4 worm cellular contexts compared by ENCODE assay signal in genomic region chrIII:7323331-7323730, ce11.
A peak's percentile ranks its signal among the peaks of the same experiment; 100 is the strongest.
TF ChIP-seq lines count a peak whose summit lies in the region.

No protein-coding gene starts in this region.

TF ChIP-seq in whole organism, L2 larva, 48 proteins besides CTCF, POLR2A, EP300 and RAD21:
- no peak for TF ChIP-seq snpc-4 (tag; optimal IDR thresholded peaks at IDR 0.05; lab: Kevin White, UChicago)
- no peak for TF ChIP-seq dmd-4 (tag; optimal IDR thresholded peaks at IDR 0.05; lab: Kevin White, UChicago)
- no peak for TF ChIP-seq nhr-12 (tag; optimal IDR thresholded peaks at IDR 0.05; lab: Kevin White, UChicago)
- TF ChIP-seq R02D3.7 (tag; optimal IDR thresholded peaks at IDR 0.05; lab: Kevin White, UChicago) = no peak
- TF ChIP-seq ztf-4 (tag; optimal IDR thresholded peaks at IDR 0.05; lab: Kevin White, UChicago) = no peak
- TF ChIP-seq fos-1 (tag; optimal IDR thresholded peaks at IDR 0.05; lab: Kevin White, UChicago) = peak; percentile 57
- TF ChIP-seq ama-1 (optimal IDR thresholded peaks at IDR 0.05; lab: Kevin White, UChicago) = no peak
- no peak for TF ChIP-seq gmeb-1 (tag; optimal IDR thresholded peaks at IDR 0.05; lab: Kevin White, UChicago)

TF ChIP-seq in whole organism, L3 larva, 47 proteins besides CTCF, POLR2A, EP300 and RAD21:
- TF ChIP-seq elt-2 (tag; optimal IDR thresholded peaks at IDR 0.05; lab: Kevin White, UChicago) (peak; percentile 69), pqm-1 (tag; optimal IDR thresholded peaks at IDR 0.05; lab: Kevin White, UChicago) (peak; percentile 1), nhr-77 (tag; optimal IDR thresholded peaks at IDR 0.05; lab: Kevin White, UChicago) (no peak)

TF ChIP-seq in whole organism, L4 larva, 104 proteins besides CTCF, POLR2A, EP300 and RAD21:
- peak; percentile 58; the same call in 1 of the 2 replicates for TF ChIP-seq php-3 (GFP tag; IDR thresholded peaks at IDR 0.05; lab: Robert Waterston, UW)
- no peak for TF ChIP-seq daf-16 (GFP tag; optimal IDR thresholded peaks at IDR 0.05; lab: Kevin White, UChicago)
- peak; percentile 45 for TF ChIP-seq daf-16 (tag; optimal IDR thresholded peaks at IDR 0.05; lab: Kevin White, UChicago)
- no peak for TF ChIP-seq F26F4.8 (GFP tag; conservative IDR thresholded peaks at IDR 0.05; lab: Robert Waterston, UW)
- TF ChIP-seq nhr-10 (tag; optimal IDR thresholded peaks at IDR 0.05; lab: Kevin White, UChicago) = no peak
- no peak for TF ChIP-seq spr-3 (GFP tag; optimal IDR thresholded peaks at IDR 0.05; lab: Kevin White, UChicago)
- TF ChIP-seq ceh-28 (tag; optimal IDR thresholded peaks at IDR 0.05; lab: Kevin White, UChicago) = no peak
- no peak for TF ChIP-seq set-16 (GFP tag; IDR thresholded peaks at IDR 0.05; lab: Robert Waterston, UW)
- no peak for TF ChIP-seq Y105C5A.15 (GFP tag; IDR thresholded peaks at IDR 0.05; lab: Robert Waterston, UW)
- TF ChIP-seq ceh-20 (GFP tag; IDR thresholded peaks at IDR 0.05; lab: Robert Waterston, UW) = no peak
- no peak for TF ChIP-seq zag-1 (tag; optimal IDR thresholded peaks at IDR 0.05; lab: Kevin White, UChicago)
- no peak for TF ChIP-seq egl-43 (GFP tag; IDR thresholded peaks at IDR 0.05; lab: Robert Waterston, UW)
- peak; percentile 51 for TF ChIP-seq pqm-1 (tag; optimal IDR thresholded peaks at IDR 0.05; lab: Kevin White, UChicago)
- TF ChIP-seq fos-1 (tag; optimal IDR thresholded peaks at IDR 0.05; lab: Kevin White, UChicago) = no peak
- no peak for TF ChIP-seq arid-1 (GFP tag; conservative IDR thresholded peaks at IDR 0.05; lab: Robert Waterston, UW)
- TF ChIP-seq mdt-29 (GFP tag; IDR thresholded peaks at IDR 0.05; lab: Robert Waterston, UW) = no peak
- 0 out of 2 replicates have a peak, but pooled peaks have one; percentile 25 for TF ChIP-seq dmd-6 (GFP tag; IDR thresholded peaks at IDR 0.05; lab: Robert Waterston, UW)
- peak; percentile 31 for TF ChIP-seq nhr-28 (tag; optimal IDR thresholded peaks at IDR 0.05; lab: Kevin White, UChicago)
- no peak for TF ChIP-seq lsy-2 (tag; optimal IDR thresholded peaks at IDR 0.05; lab: Kevin White, UChicago)
- peak; percentile 41 for TF ChIP-seq hlh-11 (tag; optimal IDR thresholded peaks at IDR 0.05; lab: Kevin White, UChicago)
- no peak for TF ChIP-seq mes-2 (tag; optimal IDR thresholded peaks at IDR 0.05; lab: Kevin White, UChicago; ENCODE audit: poor library complexity, severe bottlenecking)
- TF ChIP-seq zfp-3 (GFP tag; conservative IDR thresholded peaks at IDR 0.05; lab: Robert Waterston, UW) = no peak
- TF ChIP-seq lir-3 (tag; optimal IDR thresholded peaks at IDR 0.05; lab: Kevin White, UChicago) = no peak
- TF ChIP-seq F44E2.7 (GFP tag; IDR thresholded peaks at IDR 0.05; lab: Robert Waterston, UW) = no peak
- TF ChIP-seq nhr-48 (tag; optimal IDR thresholded peaks at IDR 0.05; lab: Kevin White, UChicago) = no peak
- no peak for TF ChIP-seq tra-1 (GFP tag; IDR thresholded peaks at IDR 0.05; lab: Robert Waterston, UW)

TF ChIP-seq in whole organism, young adult, 124 proteins besides CTCF, POLR2A, EP300 and RAD21:
- TF ChIP-seq F55B11.4 (tag; optimal IDR thresholded peaks at IDR 0.05; lab: Kevin White, UChicago; ENCODE audit: borderline replicate concordance, insufficient read depth) = no peak
- TF ChIP-seq die-1 (tag; optimal IDR thresholded peaks at IDR 0.05; lab: Kevin White, UChicago) = no peak
- no peak for TF ChIP-seq nfya-1 (tag; optimal IDR thresholded peaks at IDR 0.05; lab: Kevin White, UChicago; ENCODE audit: borderline replicate concordance, insufficient read depth)
- TF ChIP-seq F37B4.10 (GFP tag; IDR thresholded peaks at IDR 0.05; lab: Robert Waterston, UW) = no peak
- TF ChIP-seq egrh-3 (GFP tag; IDR thresholded peaks at IDR 0.05; lab: Robert Waterston, UW) = no peak
- TF ChIP-seq bed-2 (GFP tag; IDR thresholded peaks at IDR 0.05; lab: Robert Waterston, UW) = no peak
- no peak for TF ChIP-seq Y53G8AR.9 (GFP tag; conservative IDR thresholded peaks at IDR 0.05; lab: Robert Waterston, UW)
- peak; percentile 24 for TF ChIP-seq nhr-80 (tag; optimal IDR thresholded peaks at IDR 0.05; lab: Kevin White, UChicago)
